Fruit fly (Drosophila melanogaster) whole organism: ENCODE measurements around the gene CG13050.

ENCODE experiments used
- CG8478 ChIP-seq: fragments of >200 bp; optimal IDR thresholded peaks from 2 replicates; lab custom pipeline; 2018; ENCODE audit warnings: inconsistent platforms
- Dll ChIP-seq: fragments of >200 bp; optimal IDR thresholded peaks from 2 replicates; lab custom pipeline; 2017
- EcR ChIP-seq, 2 experiments: fragments of >200 bp; optimal IDR thresholded peaks; 2 replicates each; lab custom pipeline; 2017; ENCODE audit warnings: missing biosample characterization in 2 of 2, missing genetic modification characterization in 2 of 2, missing genetic modification reagents in 2 of 2
- pan ChIP-seq: fragments of >200 bp; optimal IDR thresholded peaks from 2 replicates; lab custom pipeline; 2017
- psq ChIP-seq: fragments of >200 bp; optimal IDR thresholded peaks from 2 replicates; lab custom pipeline; 2017
- usp ChIP-seq: fragments of >200 bp; optimal IDR thresholded peaks from 2 replicates; lab custom pipeline; 2017; ENCODE audit warnings: missing biosample characterization, missing genetic modification characterization, mixed read lengths

The CG13050 gene

DNA sequence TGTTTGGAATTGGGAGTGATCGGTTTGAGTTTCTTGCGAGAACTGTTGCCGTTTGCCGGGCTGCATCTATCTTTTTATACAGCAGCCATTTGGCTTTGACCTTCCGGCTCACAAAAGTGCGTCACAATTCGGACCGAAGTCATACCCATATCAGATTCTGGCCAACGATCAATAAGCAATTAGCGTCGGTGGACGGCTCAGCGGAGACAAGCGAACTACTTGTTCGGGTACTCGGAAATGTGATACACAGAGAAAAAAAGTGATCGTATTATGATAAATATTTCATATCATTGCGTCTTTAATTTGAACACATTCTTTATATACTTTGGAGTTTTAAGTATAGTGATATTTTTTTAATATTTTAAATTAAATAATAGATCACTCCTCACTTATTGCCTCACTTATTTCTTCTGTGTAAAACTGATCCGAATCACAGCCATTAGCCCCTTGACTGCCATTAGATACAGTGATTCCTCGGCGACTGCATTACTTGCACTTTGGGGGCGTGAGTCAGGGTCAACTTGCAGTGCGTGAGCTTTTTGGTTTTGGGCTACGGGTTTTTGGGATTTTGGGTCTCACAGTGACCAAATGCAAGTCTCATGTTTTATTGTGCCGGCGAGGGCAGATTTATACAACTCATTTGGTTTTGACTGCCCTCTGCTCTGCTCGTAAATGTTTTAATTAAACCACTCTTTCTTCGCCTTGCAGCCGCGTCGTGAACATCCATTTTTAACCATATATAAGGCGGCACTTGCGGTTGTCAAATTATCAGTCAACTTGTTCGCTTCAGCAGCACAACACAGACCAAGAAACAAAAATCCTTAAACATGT, 27.0 kb upstream of the CG13050 start, which contains the start of the genes CG13043 and CG13063:
CG13043 (minus strand) TSS at position 51 of the 831 bp plus-strand sequence.
CG13063 (plus strand) TSS at position 781 of the 831 bp plus-strand sequence.
- TF ChIP-seq CG8478 (lab: Kevin White, UChicago) = no peak
- no peak for TF ChIP-seq Dll (lab: Kevin White, UChicago)
- no peak for TF ChIP-seq psq
- no peak for TF ChIP-seq pan (lab: Kevin White, UChicago)
- TF ChIP-seq usp (GFP tag; lab: Kevin White, UChicago) = no peak
- no peak for TF ChIP-seq EcR (GFP tag; optimal IDR thresholded peaks at IDR 0.05; lab: Kevin White, UChicago)

DNA sequence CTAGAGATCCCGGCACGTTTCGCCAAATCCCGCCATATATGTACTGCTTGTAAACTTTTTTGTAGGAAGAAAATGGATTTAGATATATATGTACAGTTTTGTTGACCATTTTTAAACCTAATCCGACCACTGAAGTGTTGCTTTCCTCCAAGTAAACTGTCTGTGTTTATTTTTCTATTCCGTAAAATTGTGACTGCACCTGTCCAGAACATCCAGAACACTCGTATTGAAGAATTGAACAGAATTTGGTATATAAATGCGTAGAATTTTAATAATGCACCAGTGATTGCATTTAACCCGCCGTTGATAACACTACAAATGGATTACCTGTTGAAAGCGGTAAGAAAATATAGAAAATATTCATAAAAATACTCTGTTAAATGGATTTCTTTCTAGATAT, 24.9 kb upstream of the CG13050 start, which contains the start of gene CG43249:
CG43249 (plus strand) TSS at position 301 of the 400 bp plus-strand sequence.
- TF ChIP-seq CG8478 (lab: Kevin White, UChicago) = no peak
- no peak for TF ChIP-seq psq
- no peak for TF ChIP-seq Dll (lab: Kevin White, UChicago)
- TF ChIP-seq usp (GFP tag; lab: Kevin White, UChicago) = no peak
- no peak for TF ChIP-seq EcR (GFP tag; optimal IDR thresholded peaks at IDR 0.05; lab: Kevin White, UChicago)

DNA sequence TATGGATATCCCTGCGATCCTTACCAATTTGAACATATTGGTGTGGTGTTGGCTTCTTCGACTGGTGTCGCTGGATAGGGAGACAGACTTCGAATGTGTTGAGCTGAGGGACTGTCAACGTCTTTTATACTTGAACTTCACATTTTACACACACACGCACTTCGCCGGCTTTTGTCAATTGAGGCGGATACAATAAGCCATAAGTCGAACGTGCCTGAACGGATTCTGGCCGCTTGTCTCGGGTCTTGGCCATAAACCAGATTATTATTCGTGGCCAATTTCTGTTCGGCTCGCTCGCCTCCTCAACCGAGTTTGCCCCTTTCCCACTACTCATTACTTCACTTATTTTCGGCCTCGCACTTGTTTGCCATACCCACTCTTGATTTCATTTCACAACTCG, 24.0 kb upstream of the CG13050 start, which contains the start of gene CG13044:
CG13044 (minus strand) TSS at position 101 of the 400 bp plus-strand sequence.
- TF ChIP-seq pan (lab: Kevin White, UChicago) = no peak
- no peak for TF ChIP-seq psq
- TF ChIP-seq CG8478 (lab: Kevin White, UChicago) = no peak
- TF ChIP-seq Dll (lab: Kevin White, UChicago) = no peak
- TF ChIP-seq EcR (GFP tag; optimal IDR thresholded peaks at IDR 0.05; lab: Kevin White, UChicago) = no peak
- no peak for TF ChIP-seq usp (GFP tag; lab: Kevin White, UChicago)

DNA sequence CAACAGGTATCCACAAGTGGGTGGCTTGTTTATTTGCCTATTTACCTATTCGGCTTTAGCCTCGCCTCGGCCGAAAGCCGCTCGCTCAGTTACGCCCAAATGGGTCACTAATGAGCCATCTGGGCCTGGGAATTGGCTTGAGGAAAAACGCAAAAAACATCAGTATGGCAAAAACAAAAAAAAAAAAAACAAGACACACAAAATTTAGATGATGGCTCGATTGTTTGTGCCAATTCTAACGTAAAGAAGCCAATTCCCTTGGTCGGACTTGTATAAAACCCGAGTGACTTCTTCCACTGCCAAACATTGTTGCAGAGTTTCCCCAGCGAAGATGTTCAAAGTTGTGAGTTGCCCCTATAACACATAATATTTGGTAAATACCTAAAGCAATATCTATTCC, 22.1 kb upstream of the CG13050 start, which contains the start of gene CG4982:
CG4982 (plus strand) TSS at position 301 of the 400 bp plus-strand sequence.
- no peak for TF ChIP-seq Dll (lab: Kevin White, UChicago)
- no peak for TF ChIP-seq usp (GFP tag; lab: Kevin White, UChicago)

DNA sequence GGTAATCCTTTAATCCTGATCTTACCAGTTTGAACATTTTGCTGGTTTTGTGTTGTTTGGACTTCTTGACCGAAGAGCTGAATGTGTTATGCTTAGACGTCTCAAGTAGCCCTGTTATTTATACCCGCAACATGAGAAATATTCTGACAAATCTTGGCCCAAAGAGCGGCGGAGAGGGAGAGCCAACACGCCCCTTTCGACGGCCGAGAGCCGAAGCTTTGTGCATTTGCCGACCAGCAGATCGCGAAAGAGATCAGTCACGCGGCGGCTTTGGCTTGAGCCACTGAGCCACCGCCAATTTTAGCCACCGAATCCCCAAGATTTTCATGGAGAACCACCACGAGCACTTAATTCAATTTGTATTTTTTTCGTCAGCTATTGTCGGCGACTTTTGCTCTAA, 16.4 kb upstream of the CG13050 start, which contains the start of gene CG4962:
CG4962 (minus strand) TSS at position 101 of the 400 bp plus-strand sequence.
- no peak for TF ChIP-seq pan (lab: Kevin White, UChicago)
- TF ChIP-seq usp (GFP tag; lab: Kevin White, UChicago) = no peak
- no peak for TF ChIP-seq psq
- no peak for TF ChIP-seq CG8478 (lab: Kevin White, UChicago)
- no peak for TF ChIP-seq Dll (lab: Kevin White, UChicago)
- TF ChIP-seq EcR (GFP tag; optimal IDR thresholded peaks at IDR 0.05; lab: Kevin White, UChicago) = no peak

DNA sequence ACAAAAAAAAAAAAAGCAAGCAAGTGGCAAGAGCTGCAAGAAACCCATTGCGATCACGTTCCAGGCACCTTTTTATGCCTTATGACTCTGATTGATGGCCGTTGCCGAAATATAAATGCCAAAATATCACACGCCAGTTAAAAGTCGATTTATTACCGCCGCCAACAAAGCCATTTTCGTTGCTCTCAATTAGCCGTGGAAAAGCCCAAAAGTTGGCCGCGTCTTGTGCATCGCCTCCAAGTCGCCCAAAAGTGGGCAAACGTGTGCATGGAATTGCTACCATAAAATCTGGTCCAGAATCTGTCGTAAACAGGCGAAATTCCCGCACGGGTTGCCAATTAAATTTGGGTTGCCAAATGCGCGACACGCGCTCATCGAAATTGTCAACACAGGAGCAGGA, 12.6 kb upstream of the CG13050 start:
- TF ChIP-seq EcR (GFP tag; optimal IDR thresholded peaks at IDR 0.05; lab: Kevin White, UChicago) (no peak), psq (no peak), CG8478 (lab: Kevin White, UChicago) (no peak), usp (GFP tag; lab: Kevin White, UChicago) (no peak)

DNA sequence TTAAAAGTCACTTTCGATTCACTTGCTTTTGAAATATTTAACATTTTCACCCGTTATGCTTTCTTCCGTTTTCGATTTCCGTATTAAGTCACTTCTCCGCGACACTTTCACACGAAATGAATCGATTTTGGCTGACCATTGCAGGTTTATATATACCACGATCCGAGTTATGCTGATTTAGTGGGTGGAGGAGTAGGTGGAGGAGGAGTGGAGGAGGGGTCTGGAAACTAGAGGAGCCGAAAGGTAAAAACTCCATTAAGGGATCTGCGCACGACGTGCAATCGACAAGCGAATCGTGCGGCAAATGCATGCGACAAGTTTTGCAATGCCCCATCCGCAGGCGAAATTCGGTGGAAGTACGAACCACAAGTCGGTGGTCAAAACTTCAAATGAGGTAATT, 11.8 kb upstream of the CG13050 start, which contains the start of gene CG13045:
CG13045 (minus strand) TSS at position 101 of the 400 bp plus-strand sequence.
- TF ChIP-seq usp (GFP tag; lab: Kevin White, UChicago) (no peak), Dll (lab: Kevin White, UChicago) (no peak), psq (no peak), CG8478 (lab: Kevin White, UChicago) (no peak), EcR (GFP tag; optimal IDR thresholded peaks at IDR 0.05; lab: Kevin White, UChicago) (no peak), pan (lab: Kevin White, UChicago) (no peak)

DNA sequence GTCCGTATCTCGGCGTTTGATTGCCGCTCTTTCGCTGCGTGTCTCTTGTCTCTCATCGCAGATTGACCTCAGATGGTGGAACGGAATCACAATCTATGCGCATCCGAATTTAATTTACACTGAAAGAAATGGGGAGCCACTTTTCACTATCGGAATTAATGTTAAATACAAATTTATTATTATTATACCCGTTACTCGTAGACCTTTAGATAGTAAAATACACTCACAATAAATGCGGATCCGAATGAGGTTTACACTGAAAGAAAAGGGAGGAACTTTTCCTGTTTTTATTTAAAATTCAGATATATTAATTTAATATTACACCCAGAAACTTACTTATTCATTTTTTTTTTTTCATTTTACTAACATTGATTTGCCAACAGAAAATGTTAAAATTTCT, 10.0 kb upstream of the CG13050 start:
- TF ChIP-seq EcR (GFP tag; optimal IDR thresholded peaks at IDR 0.05; lab: Kevin White, UChicago) (no peak), usp (GFP tag; lab: Kevin White, UChicago) (no peak), pan (lab: Kevin White, UChicago) (no peak)

DNA sequence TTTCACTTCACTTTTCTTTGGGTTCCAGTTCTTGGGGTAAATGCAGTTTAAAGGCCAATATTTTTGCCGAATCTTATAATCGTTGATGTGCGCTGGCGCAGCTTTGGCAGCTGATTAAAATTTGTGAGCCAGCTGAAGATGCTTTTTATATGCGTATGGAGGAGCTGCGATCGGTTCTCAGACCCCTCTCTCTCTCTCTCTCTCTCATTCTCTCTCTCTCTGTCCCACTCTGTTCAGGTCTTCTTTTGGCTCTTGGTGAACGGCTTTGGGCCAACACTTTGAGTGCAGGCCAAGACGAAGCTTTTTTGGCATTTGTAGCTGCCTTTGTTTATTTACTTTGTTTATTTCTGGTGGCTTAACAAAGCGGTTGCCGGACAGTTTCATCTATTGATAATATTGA, 9.3 kb upstream of the CG13050 start, which contains the start of gene CG13046:
CG13046 (minus strand) TSS at position 101 of the 400 bp plus-strand sequence.
- TF ChIP-seq CG8478 (lab: Kevin White, UChicago) = no peak
- TF ChIP-seq EcR (GFP tag; optimal IDR thresholded peaks at IDR 0.05; lab: Kevin White, UChicago) = no peak

DNA sequence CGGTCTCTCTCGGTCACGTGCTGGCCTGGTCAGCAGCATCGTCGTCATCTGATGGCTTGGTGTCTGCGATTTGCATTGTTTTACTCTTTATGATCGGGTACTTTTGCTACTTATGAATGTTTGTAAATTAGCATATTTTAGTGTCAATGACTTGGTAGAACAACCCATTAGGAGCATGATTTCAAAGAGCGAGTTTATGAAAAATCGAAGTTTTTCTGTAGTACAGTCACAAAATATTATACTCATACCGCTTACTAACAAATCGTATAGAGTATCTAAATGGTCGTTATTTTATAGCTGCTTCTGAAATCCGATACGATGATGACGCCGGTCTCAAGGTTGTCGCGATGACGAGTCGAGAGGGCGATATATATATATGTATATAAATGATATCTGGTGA, 7.2 kb upstream of the CG13050 start:
- no peak for TF ChIP-seq EcR (GFP tag; optimal IDR thresholded peaks at IDR 0.05; lab: Kevin White, UChicago)
- TF ChIP-seq psq = no peak
- TF ChIP-seq usp (GFP tag; lab: Kevin White, UChicago) = no peak
- TF ChIP-seq pan (lab: Kevin White, UChicago) = no peak
- no peak for TF ChIP-seq CG8478 (lab: Kevin White, UChicago)
- TF ChIP-seq Dll (lab: Kevin White, UChicago) = no peak

DNA sequence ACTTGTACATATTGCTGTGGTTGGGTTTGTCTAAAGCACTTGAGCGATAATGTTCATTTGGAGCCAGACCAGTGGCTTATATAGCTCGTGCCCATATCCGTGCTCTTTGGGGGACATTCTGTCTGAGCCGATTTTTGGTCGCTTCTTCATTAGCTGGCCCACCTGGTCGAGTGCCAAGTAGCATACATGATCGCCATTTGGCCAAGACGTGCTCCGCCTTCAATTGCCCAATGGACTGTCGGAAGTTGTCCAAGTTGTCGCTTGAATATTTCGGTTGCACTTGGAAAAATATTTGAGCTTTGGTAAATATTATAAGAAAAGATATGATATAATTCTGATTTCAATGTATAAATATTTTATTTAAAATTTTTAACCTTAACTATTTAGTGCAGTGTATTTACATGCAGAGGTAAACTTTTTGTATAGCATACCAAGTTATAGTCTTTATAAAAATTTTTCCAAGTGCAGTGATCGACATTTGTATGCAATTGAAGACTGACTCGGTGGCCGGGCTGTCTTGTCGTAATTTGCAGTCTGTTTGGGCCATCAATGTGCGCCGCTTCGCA, 6.4 kb upstream of the CG13050 start, which contains the start of gene CG13047:
CG13047 (minus strand) TSS at position 51 of the 566 bp plus-strand sequence.
- TF ChIP-seq CG8478 (lab: Kevin White, UChicago) (no peak), pan (lab: Kevin White, UChicago) (no peak), Dll (lab: Kevin White, UChicago) (no peak), EcR (GFP tag; optimal IDR thresholded peaks at IDR 0.05; lab: Kevin White, UChicago) (no peak), usp (GFP tag; lab: Kevin White, UChicago) (no peak), psq (no peak)
